Fruit fly (Drosophila melanogaster) whole organism, embryonic: ENCODE results near the gene Tsf2.

Experiments
- ATbp ChIP-seq: fragments of 200-800 bp; sonication (Bioruptor generic); optimal IDR thresholded peaks from 2 replicates; lab custom pipeline; 2017; ENCODE audit warnings: missing biosample characterization, mild to moderate bottlenecking, missing genetic modification characterization, missing genetic modification reagents
- Asciz ChIP-seq: fragments of 200-800 bp; sonication (Bioruptor generic); optimal IDR thresholded peaks from 2 replicates; lab custom pipeline; 2017; ENCODE audit warnings: missing biosample characterization, mild to moderate bottlenecking, missing genetic modification characterization, missing genetic modification reagents
- Atf-2 ChIP-seq: fragments of 200-800 bp; sonication (Bioruptor generic); optimal IDR thresholded peaks from 2 replicates; lab custom pipeline; 2016; ENCODE audit warnings: missing biosample characterization, missing genetic modification characterization
- BEAF-32 ChIP-seq: fragments of 200-800 bp; sonication (Bioruptor generic); optimal IDR thresholded peaks from 3 replicates; lab custom pipeline; 2017; ENCODE audit warnings: missing biosample characterization, missing genetic modification characterization, mild to moderate bottlenecking, moderate library complexity, missing genetic modification reagents
- Bdp1 ChIP-seq: fragments of 200-800 bp; sonication (Bioruptor generic); optimal IDR thresholded peaks from 3 replicates; lab custom pipeline; 2016; ENCODE audit warnings: missing biosample characterization, missing genetic modification characterization
- Bgb ChIP-seq: fragments of 200-800 bp; sonication (Bioruptor generic); IDR thresholded peaks from 2 replicates; pipeline ENCODE4 v1.3.6; 2022; ENCODE audit warnings: missing biosample characterization, missing genetic modification characterization; ENCODE audit not compliant: partially characterized antibody
- CG10147 ChIP-seq: fragments of 200-800 bp; sonication (Bioruptor generic); optimal IDR thresholded peaks from 2 replicates; lab custom pipeline; 2019; ENCODE audit warnings: missing biosample characterization, mild to moderate bottlenecking, missing genetic modification characterization, moderate library complexity
- CG10267 ChIP-seq: fragments of 200-800 bp; sonication (Bioruptor generic); optimal IDR thresholded peaks from 2 replicates; lab custom pipeline; 2018; ENCODE audit warnings: missing biosample characterization, mild to moderate bottlenecking, missing genetic modification characterization, moderate library complexity
- CG10274 ChIP-seq: fragments of 200-800 bp; sonication (Bioruptor generic); optimal IDR thresholded peaks from 3 replicates; lab custom pipeline; 2017; ENCODE audit warnings: missing biosample characterization, mild to moderate bottlenecking, missing genetic modification characterization
- CG10565 ChIP-seq: fragments of 200-800 bp; sonication (Bioruptor generic); optimal IDR thresholded peaks from 3 replicates; lab custom pipeline; 2016; ENCODE audit warnings: missing biosample characterization, mild to moderate bottlenecking, missing genetic modification characterization
- CG11456 ChIP-seq: fragments of 200-800 bp; sonication (Bioruptor generic); IDR thresholded peaks from 3 replicates; pipeline ENCODE4 v1.3.6; 2022; ENCODE audit warnings: missing biosample characterization, missing genetic modification characterization
- CG12219 ChIP-seq: fragments of 200-800 bp; sonication (Bioruptor generic); optimal IDR thresholded peaks from 3 replicates; lab custom pipeline; 2018; ENCODE audit warnings: missing biosample characterization, mild to moderate bottlenecking, missing genetic modification characterization
- CG14667 ChIP-seq: fragments of 200-800 bp; sonication (Bioruptor generic); IDR thresholded peaks from 2 replicates; pipeline ENCODE4 v1.3.6; 2022; ENCODE audit warnings: missing biosample characterization, missing genetic modification characterization
- CG1832 ChIP-seq: fragments of 200-800 bp; sonication (Bioruptor generic); optimal IDR thresholded peaks from 2 replicates; lab custom pipeline; 2017; ENCODE audit warnings: missing biosample characterization, mild to moderate bottlenecking, missing genetic modification characterization, inconsistent platforms
- CG18476 ChIP-seq: fragments of 200-800 bp; sonication (Bioruptor generic); optimal IDR thresholded peaks from 2 replicates; lab custom pipeline; 2016; ENCODE audit warnings: missing biosample characterization, mild to moderate bottlenecking, missing genetic modification characterization
- CG30403 ChIP-seq: fragments of 200-800 bp; sonication (Bioruptor generic); optimal IDR thresholded peaks from 3 replicates; lab custom pipeline; 2016; ENCODE audit warnings: missing biosample characterization, missing genetic modification characterization
- CG31388 ChIP-seq: fragments of 200-800 bp; sonication (Bioruptor generic); optimal IDR thresholded peaks from 2 replicates; lab custom pipeline; 2016; ENCODE audit warnings: missing biosample characterization, missing genetic modification characterization
- CG3281 ChIP-seq: fragments of 200-800 bp; sonication (Bioruptor generic); optimal IDR thresholded peaks from 3 replicates; lab custom pipeline; 2017; ENCODE audit warnings: missing biosample characterization, mild to moderate bottlenecking, missing genetic modification characterization
- CG34422 ChIP-seq: fragments of 200-800 bp; sonication (Bioruptor generic); IDR thresholded peaks from 3 replicates; pipeline ENCODE4 v1.3.6; 2022; ENCODE audit warnings: missing biosample characterization, missing genetic modification characterization
- CG3847 ChIP-seq: fragments of 200-800 bp; sonication (Bioruptor generic); IDR thresholded peaks from 2 replicates; pipeline ENCODE4 v1.3.6; 2022; ENCODE audit warnings: missing biosample characterization, missing genetic modification characterization
- CG43689 ChIP-seq: fragments of 200-800 bp; sonication (Bioruptor generic); IDR thresholded peaks from 2 replicates; pipeline ENCODE4 v1.3.6; 2022; ENCODE audit warnings: missing biosample characterization, missing genetic modification characterization
- CG6272 ChIP-seq: fragments of 200-800 bp; sonication (Bioruptor generic); IDR thresholded peaks from 2 replicates; pipeline ENCODE4 v1.3.6; 2022; ENCODE audit warnings: missing biosample characterization, missing genetic modification characterization
- CG6765 ChIP-seq: fragments of 200-800 bp; sonication (Bioruptor generic); optimal IDR thresholded peaks from 3 replicates; lab custom pipeline; 2017; ENCODE audit warnings: missing biosample characterization, mild to moderate bottlenecking, missing genetic modification characterization
- CG7786 ChIP-seq: fragments of 200-800 bp; sonication (Bioruptor generic); optimal IDR thresholded peaks from 2 replicates; lab custom pipeline; 2016; ENCODE audit warnings: missing biosample characterization, missing genetic modification characterization
- CG9817 ChIP-seq: fragments of 200-800 bp; sonication (Bioruptor generic); optimal IDR thresholded peaks from 2 replicates; lab custom pipeline; 2018; ENCODE audit warnings: missing biosample characterization, mild to moderate bottlenecking, missing genetic modification characterization, moderate library complexity
- Camta ChIP-seq: fragments of 200-800 bp; sonication (Bioruptor generic); optimal IDR thresholded peaks from 2 replicates; lab custom pipeline; 2016; ENCODE audit warnings: missing biosample characterization, missing genetic modification characterization
- Dp ChIP-seq: fragments of 200-800 bp; sonication (Bioruptor generic); optimal IDR thresholded peaks from 2 replicates; lab custom pipeline; 2018; ENCODE audit warnings: missing biosample characterization, mild to moderate bottlenecking, missing genetic modification characterization, moderate library complexity
- Ets65A ChIP-seq: fragments of 200-800 bp; sonication (Bioruptor generic); peaks from one replicate; lab custom pipeline; 2016; ENCODE audit warnings: missing biosample characterization, missing genetic modification characterization
- HHEX ChIP-seq: fragments of 200-800 bp; sonication (Bioruptor generic); optimal IDR thresholded peaks from 3 replicates; lab custom pipeline; 2017; ENCODE audit warnings: missing biosample characterization, mild to moderate bottlenecking, missing genetic modification characterization, missing genetic modification reagents
- NfI ChIP-seq: fragments of 200-800 bp; sonication (Bioruptor generic); optimal IDR thresholded peaks from 3 replicates; lab custom pipeline; 2018; ENCODE audit warnings: missing biosample characterization, mild to moderate bottlenecking, missing genetic modification characterization, moderate library complexity
- Opbp ChIP-seq: fragments of 200-800 bp; sonication (Bioruptor generic); IDR thresholded peaks from 3 replicates; pipeline ENCODE4 v1.3.6; 2022; ENCODE audit warnings: missing biosample characterization, missing genetic modification characterization; ENCODE audit not compliant: partially characterized antibody
- Side ChIP-seq: fragments of 200-800 bp; sonication (Bioruptor generic); optimal IDR thresholded peaks from 2 replicates; lab custom pipeline; 2016; ENCODE audit warnings: missing biosample characterization, missing genetic modification characterization
- abd-A ChIP-seq: fragments of 200-800 bp; sonication (Bioruptor generic); optimal IDR thresholded peaks from 3 replicates; lab custom pipeline; 2019; ENCODE audit warnings: missing biosample characterization, mild to moderate bottlenecking, missing genetic modification characterization, moderate library complexity
- ara ChIP-seq: fragments of 200-800 bp; sonication (Bioruptor generic); IDR thresholded peaks from 2 replicates; pipeline ENCODE4 v1.3.6; 2022; ENCODE audit warnings: missing biosample characterization, missing genetic modification characterization
- ase ChIP-seq: fragments of 200-800 bp; sonication (Bioruptor generic); IDR thresholded peaks from 3 replicates; pipeline ENCODE4 v1.3.6; 2022; ENCODE audit warnings: missing biosample characterization, missing genetic modification characterization
- crol ChIP-seq: fragments of 200-800 bp; sonication (Bioruptor generic); IDR thresholded peaks from 2 replicates; pipeline ENCODE4 v1.3.6; 2022; ENCODE audit warnings: missing biosample characterization, missing genetic modification characterization
- eve ChIP-seq, 2 experiments: fragments of >200 bp; optimal IDR thresholded peaks; 2 replicates each; lab custom pipeline; 2017; ENCODE audit warnings: missing biosample characterization in 2 of 2, missing genetic modification characterization in 2 of 2
- exex ChIP-seq: fragments of 200-800 bp; sonication (Bioruptor generic); optimal IDR thresholded peaks from 4 replicates; lab custom pipeline; 2018; ENCODE audit warnings: missing biosample characterization, mild to moderate bottlenecking, missing genetic modification characterization, moderate library complexity
- fu2 ChIP-seq: fragments of 200-800 bp; sonication (Bioruptor generic); optimal IDR thresholded peaks from 2 replicates; lab custom pipeline; 2016; ENCODE audit warnings: missing biosample characterization, missing genetic modification characterization
- gt ChIP-seq: fragments of 200-800 bp; sonication (Bioruptor generic); IDR thresholded peaks from 2 replicates; pipeline ENCODE4 v1.3.6; 2022; ENCODE audit warnings: missing biosample characterization, missing genetic modification characterization
- lov ChIP-seq, 2 experiments: fragments of 200-800 bp in 1 of 2; fragments of >200 bp in 1 of 2; sonication (Bioruptor generic) in 1 of 2; IDR thresholded peaks in 1 of 2; optimal IDR thresholded peaks in 1 of 2; 2 replicates in 1 of 2; 3 replicates in 1 of 2; pipeline versions ENCODE4 v1.3.6 to Lab custom; 2017 to 2022; ENCODE audit warnings: missing biosample characterization in 1 of 2, missing genetic modification characterization in 1 of 2
- luna ChIP-seq: fragments of 200-800 bp; sonication (Bioruptor generic); optimal IDR thresholded peaks from 2 replicates; lab custom pipeline; 2016; ENCODE audit warnings: missing biosample characterization, missing genetic modification characterization
- pfk ChIP-seq: fragments of 200-800 bp; sonication (Bioruptor generic); optimal IDR thresholded peaks from 2 replicates; lab custom pipeline; 2018; ENCODE audit warnings: missing biosample characterization, mild to moderate bottlenecking, missing genetic modification characterization, moderate library complexity
- phol ChIP-seq: fragments of 200-800 bp; sonication (Bioruptor generic); optimal IDR thresholded peaks from 3 replicates; lab custom pipeline; 2018; ENCODE audit warnings: missing biosample characterization, mild to moderate bottlenecking, missing genetic modification characterization, moderate library complexity
- sr ChIP-seq: fragments of 200-800 bp; sonication (Bioruptor generic); IDR thresholded peaks from 3 replicates; pipeline ENCODE4 v1.3.6; 2022; ENCODE audit warnings: missing biosample characterization, missing genetic modification characterization
- twi ChIP-seq: fragments of 200-800 bp; optimal IDR thresholded peaks from 2 replicates; lab custom pipeline; 2019; ENCODE audit warnings: missing biosample characterization, mild to moderate bottlenecking, missing genetic modification characterization, moderate library complexity
- tx ChIP-seq: fragments of 200-800 bp; sonication (Bioruptor generic); optimal IDR thresholded peaks from 2 replicates; lab custom pipeline; 2016; ENCODE audit warnings: missing biosample characterization, missing genetic modification characterization
- vvl ChIP-seq: fragments of 200-800 bp; sonication (Bioruptor generic); IDR thresholded peaks from 2 replicates; pipeline ENCODE4 v1.3.6; 2022; ENCODE audit warnings: missing biosample characterization, missing genetic modification characterization
- wor ChIP-seq: fragments of 200-800 bp; sonication (Bioruptor generic); IDR thresholded peaks from 2 replicates; pipeline ENCODE4 v1.3.6; 2022; ENCODE audit warnings: missing biosample characterization, missing genetic modification characterization

Gene Tsf2

dm6 chr3L:12564979-12565378 is 31.5 kb upstream of the Tsf2 start:
- TF ChIP-seq CG10147 (no peak), abd-A (no peak), CG6272 (no peak), CG10565 (no peak), CG31388 (GFP tag; lab: Kevin White, UChicago) (no peak), Ets65A (GFP tag; lab: Kevin White, UChicago) (no peak), Dp (GFP tag; lab: Kevin White, UChicago) (no peak), luna (no peak), CG1832 (no peak), CG6765 (GFP tag; lab: Kevin White, UChicago) (no peak), CG14667 (GFP tag; lab: Robert Waterston, UW) (no peak), CG10267 (tag; lab: Kevin White, UChicago) (no peak), ase (GFP tag; lab: Robert Waterston, UW) (no peak), CG7786 (no peak), Atf-2 (no peak), CG30403 (GFP tag; lab: Kevin White, UChicago) (no peak), CG43689 (GFP tag; lab: Robert Waterston, UW) (no peak), CG9817 (no peak), CG3281 (no peak), CG12219 (GFP tag; lab: Kevin White, UChicago) (no peak), wor (no peak), pfk (no peak), CG34422 (GFP tag; lab: Robert Waterston, UW) (no peak), sr (GFP tag; lab: Robert Waterston, UW) (peak; percentile 94), Bgb (no peak), HHEX (GFP tag; lab: Kevin White, UChicago) (no peak), crol (GFP tag; lab: Robert Waterston, UW) (peak; percentile 80), Asciz (no peak), CG11456 (GFP tag; lab: Robert Waterston, UW) (0 out of 3 replicates have a peak, but pooled peaks have one; percentile 18), phol (tag; lab: Kevin White, UChicago) (no peak), CG18476 (GFP tag; lab: Kevin White, UChicago) (no peak), BEAF-32 (GFP tag; lab: Kevin White, UChicago) (no peak), vvl (GFP tag; lab: Robert Waterston, UW) (peak; percentile 23; the same call in 1 of the 2 replicates), Opbp (GFP tag; lab: Robert Waterston, UW) (0 out of 3 replicates have a peak, but pooled peaks have one; percentile 14), ATbp (GFP tag; lab: Kevin White, UChicago) (no peak), CG10274 (GFP tag; lab: Kevin White, UChicago) (no peak), fu2 (GFP tag; lab: Kevin White, UChicago) (no peak), Bdp1 (GFP tag; lab: Kevin White, UChicago) (no peak), lov (optimal IDR thresholded peaks at IDR 0.05; lab: Kevin White, UChicago) (no peak), lov (GFP tag; IDR thresholded peaks at IDR 0.05; lab: Robert Waterston, UW) (no peak), exex (no peak), tx (no peak), CG3847 (GFP tag; lab: Robert Waterston, UW) (no peak), twi (tag; lab: Kevin White, UChicago) (peak; percentile 1), Side (GFP tag; lab: Kevin White, UChicago) (no peak), gt (GFP tag; lab: Robert Waterston, UW) (no peak), eve (GFP tag; optimal IDR thresholded peaks at IDR 0.05; lab: Kevin White, UChicago) (no peak), Camta (GFP tag; lab: Kevin White, UChicago) (no peak), ara (GFP tag; lab: Robert Waterston, UW) (peak; percentile 51; the same call in 1 of the 2 replicates), NfI (GFP tag; lab: Kevin White, UChicago) (no peak)
